Worm (Caenorhabditis elegans) whole organism, midembryonic: ENCODE data around the gene ham-3.

ENCODE experiments used
- cog-1 ChIP-seq: sonication (generic microtip); optimal IDR thresholded peaks from 2 replicates; lab custom pipeline; 2016; ENCODE audit warnings: missing genetic modification characterization, missing compliant biosample characterization
- tab-1 ChIP-seq: fragments of 200-800 bp; sonication (Bioruptor generic); IDR thresholded peaks from 2 replicates; pipeline ENCODE4 v1.3.6; 2022; ENCODE audit warnings: missing genetic modification characterization, missing compliant biosample characterization
- ztf-23 ChIP-seq: fragments of 200-800 bp; sonication (Bioruptor generic); IDR thresholded peaks from 2 replicates; pipeline ENCODE4 v1.3.6; 2022; ENCODE audit warnings: missing genetic modification reagents, missing genetic modification characterization, missing compliant biosample characterization

DNA sequence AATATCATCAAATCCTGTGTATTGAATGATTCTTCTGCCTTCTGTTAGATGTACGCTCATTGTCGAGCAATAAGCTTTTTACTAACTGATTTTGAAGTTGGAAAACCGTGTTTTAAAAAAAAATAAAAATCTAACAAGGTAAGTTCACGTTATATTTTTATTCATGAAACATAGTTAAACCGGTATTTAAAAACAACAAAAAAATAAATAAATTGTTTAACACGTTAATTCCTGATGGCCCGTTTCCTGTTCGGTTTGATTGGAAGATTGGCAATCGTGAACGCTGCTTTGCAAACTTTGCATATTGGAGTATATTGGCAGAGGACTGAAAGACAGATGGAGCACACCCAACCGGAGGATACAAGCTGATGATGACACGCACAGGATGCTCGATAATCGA is 1.8 kb upstream of the ham-3 start, which contains the start of gene ZK1128.3:
- TF ChIP-seq cog-1 = no peak
- no peak for TF ChIP-seq tab-1 (GFP tag; lab: Robert Waterston, UW)
- TF ChIP-seq ztf-23 (GFP tag; lab: Robert Waterston, UW) = no peak
